Fruit fly (Drosophila melanogaster) whole organism, embryonic: ENCODE data around the gene WRNexo.
A peak's percentile ranks its signal among the peaks of the same experiment; 100 is the strongest.

Source experiments
- Asciz ChIP-seq: fragments of 200-800 bp; sonication (Bioruptor generic); optimal IDR thresholded peaks from 2 replicates; lab custom pipeline; 2017; ENCODE audit warnings: missing biosample characterization, mild to moderate bottlenecking, missing genetic modification characterization, missing genetic modification reagents
- Atf6 ChIP-seq: fragments of 200-800 bp; sonication (Bioruptor generic); IDR thresholded peaks from 2 replicates; pipeline ENCODE4 v1.3.6; 2022; ENCODE audit warnings: missing biosample characterization, missing genetic modification characterization
- Bteb2 ChIP-seq: fragments of 200-800 bp; sonication (Bioruptor generic); optimal IDR thresholded peaks from 2 replicates; lab custom pipeline; 2016; ENCODE audit warnings: missing biosample characterization, missing genetic modification characterization
- CG10431 ChIP-seq: fragments of 200-800 bp; sonication (Bioruptor generic); optimal IDR thresholded peaks from 3 replicates; lab custom pipeline; 2018; ENCODE audit warnings: missing biosample characterization, mild to moderate bottlenecking, missing genetic modification characterization
- CG10543 ChIP-seq: fragments of 200-800 bp; sonication (Bioruptor generic); optimal IDR thresholded peaks from 3 replicates; lab custom pipeline; 2017; ENCODE audit warnings: missing biosample characterization, mild to moderate bottlenecking, missing genetic modification characterization, moderate library complexity
- CG11085 ChIP-seq: fragments of 200-800 bp; sonication (Bioruptor generic); IDR thresholded peaks from 2 replicates; pipeline ENCODE4 v1.3.6; 2022; ENCODE audit warnings: missing biosample characterization, missing genetic modification characterization
- CG11247 ChIP-seq: fragments of 200-800 bp; sonication (Bioruptor generic); IDR thresholded peaks from 2 replicates; pipeline ENCODE4 v1.3.6; 2022; ENCODE audit warnings: missing biosample characterization, missing genetic modification characterization
- CG13424 ChIP-seq: fragments of 200-800 bp; sonication (Bioruptor generic); optimal IDR thresholded peaks from 2 replicates; lab custom pipeline; 2019; ENCODE audit warnings: missing biosample characterization, mild to moderate bottlenecking, missing genetic modification characterization, moderate library complexity
- CG17568 ChIP-seq: fragments of 200-800 bp; sonication (Bioruptor generic); optimal IDR thresholded peaks from 2 replicates; lab custom pipeline; 2018; ENCODE audit warnings: missing biosample characterization, mild to moderate bottlenecking, missing genetic modification characterization, moderate library complexity
- CG17612 ChIP-seq: fragments of 200-800 bp; sonication (Bioruptor generic); IDR thresholded peaks from 2 replicates; pipeline ENCODE4 v1.3.6; 2022; ENCODE audit warnings: missing biosample characterization, missing genetic modification characterization
- CG17829 ChIP-seq: fragments of 200-800 bp; optimal IDR thresholded peaks from 2 replicates; lab custom pipeline; 2019; ENCODE audit warnings: missing biosample characterization, mild to moderate bottlenecking, missing genetic modification characterization, moderate library complexity
- CG1832 ChIP-seq: fragments of 200-800 bp; sonication (Bioruptor generic); optimal IDR thresholded peaks from 2 replicates; lab custom pipeline; 2017; ENCODE audit warnings: missing biosample characterization, mild to moderate bottlenecking, missing genetic modification characterization, inconsistent platforms
- CG2712 ChIP-seq: fragments of 200-800 bp; optimal IDR thresholded peaks from 3 replicates; lab custom pipeline; 2019; ENCODE audit warnings: missing biosample characterization, mild to moderate bottlenecking, missing genetic modification characterization, moderate library complexity
- CG4282 ChIP-seq: fragments of 200-800 bp; sonication (Bioruptor generic); optimal IDR thresholded peaks from 2 replicates; lab custom pipeline; 2016; ENCODE audit warnings: missing biosample characterization, missing genetic modification characterization
- CG8478 ChIP-seq: fragments of >200 bp; optimal IDR thresholded peaks from 2 replicates; lab custom pipeline; 2018
- CG8765 ChIP-seq: fragments of 200-800 bp; sonication (Bioruptor generic); IDR thresholded peaks from 2 replicates; pipeline ENCODE4 v1.3.6; 2022; ENCODE audit warnings: missing biosample characterization, missing genetic modification characterization
- CG9215 ChIP-seq: fragments of 200-800 bp; sonication (Bioruptor generic); IDR thresholded peaks from 2 replicates; pipeline ENCODE4 v1.3.6; 2022; ENCODE audit warnings: missing biosample characterization, missing genetic modification characterization
- Doc3 ChIP-seq: fragments of 200-800 bp; sonication (Bioruptor generic); IDR thresholded peaks from 3 replicates; pipeline ENCODE4 v1.3.6; 2022; ENCODE audit warnings: missing biosample characterization, missing genetic modification characterization; ENCODE audit not compliant: partially characterized antibody
- Drgx ChIP-seq: fragments of 200-800 bp; sonication (Bioruptor generic); IDR thresholded peaks from 2 replicates; pipeline ENCODE4 v1.3.6; 2022; ENCODE audit warnings: missing biosample characterization, missing genetic modification characterization
- ERR ChIP-seq: fragments of 200-800 bp; sonication (Bioruptor generic); optimal IDR thresholded peaks from 2 replicates; lab custom pipeline; 2016; ENCODE audit warnings: missing biosample characterization, missing genetic modification characterization
- HLH4C ChIP-seq: fragments of 200-800 bp; sonication (Bioruptor generic); IDR thresholded peaks from 3 replicates; pipeline ENCODE4 v1.3.6; 2022; ENCODE audit warnings: missing biosample characterization, missing genetic modification characterization; ENCODE audit not compliant: partially characterized antibody
- Max ChIP-seq: fragments of 200-800 bp; sonication (Bioruptor generic); optimal IDR thresholded peaks from 2 replicates; lab custom pipeline; 2016; ENCODE audit warnings: missing biosample characterization, mild to moderate bottlenecking, missing genetic modification characterization
- Mes4 ChIP-seq: fragments of 200-800 bp; sonication (Bioruptor generic); optimal IDR thresholded peaks from 2 replicates; lab custom pipeline; 2016; ENCODE audit warnings: missing biosample characterization, missing genetic modification characterization
- Mrtf ChIP-seq: fragments of 200-800 bp; sonication (Bioruptor generic); IDR thresholded peaks from 3 replicates; pipeline ENCODE4 v1.3.6; 2022; ENCODE audit warnings: missing biosample characterization, missing genetic modification characterization
- Myb ChIP-seq: fragments of 200-800 bp; sonication (Bioruptor generic); optimal IDR thresholded peaks from 2 replicates; lab custom pipeline; 2016; ENCODE audit warnings: missing biosample characterization, missing genetic modification characterization
- Nf-YA ChIP-seq: fragments of 200-800 bp; sonication (Bioruptor generic); IDR thresholded peaks from 2 replicates; pipeline ENCODE4 v1.3.6; 2022; ENCODE audit warnings: missing biosample characterization, missing genetic modification characterization
- Nf-YB ChIP-seq: fragments of 200-800 bp; sonication (Bioruptor generic); optimal IDR thresholded peaks from 3 replicates; lab custom pipeline; 2019; ENCODE audit warnings: missing biosample characterization, mild to moderate bottlenecking, missing genetic modification characterization, moderate library complexity
- YL-1 ChIP-seq: fragments of 200-800 bp; sonication (Bioruptor generic); optimal IDR thresholded peaks from 3 replicates; lab custom pipeline; 2017; ENCODE audit warnings: missing biosample characterization, mild to moderate bottlenecking, missing genetic modification characterization
- ato ChIP-seq: fragments of 200-800 bp; sonication (Bioruptor generic); IDR thresholded peaks from 2 replicates; pipeline ENCODE4 v1.3.6; 2022; ENCODE audit warnings: missing biosample characterization, missing genetic modification characterization; ENCODE audit not compliant: partially characterized antibody
- cato ChIP-seq: fragments of 200-800 bp; sonication (Bioruptor generic); optimal IDR thresholded peaks from 2 replicates; lab custom pipeline; 2016; ENCODE audit warnings: missing biosample characterization, missing genetic modification characterization, borderline replicate concordance
- ci ChIP-seq: fragments of 200-800 bp; sonication (Bioruptor generic); IDR thresholded peaks from 3 replicates; pipeline ENCODE4 v1.3.6; 2022; ENCODE audit warnings: missing biosample characterization, missing genetic modification characterization
- crol ChIP-seq: fragments of 200-800 bp; sonication (Bioruptor generic); IDR thresholded peaks from 2 replicates; pipeline ENCODE4 v1.3.6; 2022; ENCODE audit warnings: missing biosample characterization, missing genetic modification characterization
- dati ChIP-seq: fragments of 200-800 bp; sonication (Bioruptor generic); IDR thresholded peaks from 2 replicates; pipeline ENCODE4 v1.3.6; 2022; ENCODE audit warnings: missing biosample characterization, missing genetic modification characterization
- dm ChIP-seq: fragments of 200-800 bp; sonication (Bioruptor generic); optimal IDR thresholded peaks from 3 replicates; lab custom pipeline; 2016; ENCODE audit warnings: missing biosample characterization, missing genetic modification characterization
- fd64A ChIP-seq: fragments of 200-800 bp; sonication (Bioruptor generic); optimal IDR thresholded peaks from 3 replicates; lab custom pipeline; 2018; ENCODE audit warnings: missing biosample characterization, mild to moderate bottlenecking, missing genetic modification characterization
- gt ChIP-seq: fragments of 200-800 bp; sonication (Bioruptor generic); IDR thresholded peaks from 2 replicates; pipeline ENCODE4 v1.3.6; 2022; ENCODE audit warnings: missing biosample characterization, missing genetic modification characterization
- ham ChIP-seq: fragments of 200-800 bp; sonication (Bioruptor generic); IDR thresholded peaks from 2 replicates; pipeline ENCODE4 v1.3.6; 2022; ENCODE audit warnings: missing biosample characterization, missing genetic modification characterization
- klu ChIP-seq: fragments of 200-800 bp; sonication (Bioruptor generic); IDR thresholded peaks from 2 replicates; pipeline ENCODE4 v1.3.6; 2022; ENCODE audit warnings: missing biosample characterization, missing genetic modification characterization
- lilli ChIP-seq: fragments of 200-800 bp; sonication (Bioruptor generic); optimal IDR thresholded peaks from 3 replicates; lab custom pipeline; 2016; ENCODE audit warnings: missing biosample characterization, missing genetic modification characterization
- maf-S ChIP-seq: fragments of 200-800 bp; sonication (Bioruptor generic); optimal IDR thresholded peaks from 2 replicates; lab custom pipeline; 2016; ENCODE audit warnings: missing biosample characterization, missing genetic modification characterization
- nerfin-2 ChIP-seq: fragments of 200-800 bp; sonication (Bioruptor generic); IDR thresholded peaks from 2 replicates; pipeline ENCODE4 v1.3.6; 2022; ENCODE audit warnings: missing biosample characterization, missing genetic modification characterization; ENCODE audit not compliant: partially characterized antibody
- oc ChIP-seq: fragments of 200-800 bp; sonication (Bioruptor generic); optimal IDR thresholded peaks from 2 replicates; lab custom pipeline; 2018; ENCODE audit warnings: missing biosample characterization, mild to moderate bottlenecking, missing genetic modification characterization, moderate library complexity
- prd ChIP-seq, 3 experiments: fragments of >200 bp in 2 of 3; fragments of 200-800 bp in 1 of 3; sonication (Bioruptor generic) in 1 of 3; optimal IDR thresholded peaks in 2 of 3; IDR thresholded peaks in 1 of 3; 2 replicates in 2 of 3; 3 replicates in 1 of 3; pipeline versions ENCODE4 v1.3.6 to Lab custom; 2017 to 2022; ENCODE audit warnings: missing biosample characterization in 1 of 3, missing genetic modification characterization in 1 of 3
- rib ChIP-seq: fragments of 200-800 bp; sonication (Bioruptor generic); IDR thresholded peaks from 2 replicates; pipeline ENCODE4 v1.3.6; 2022; ENCODE audit warnings: missing biosample characterization, missing genetic modification characterization
- salm ChIP-seq: fragments of 200-800 bp; sonication (Bioruptor generic); optimal IDR thresholded peaks from 2 replicates; lab custom pipeline; 2018; ENCODE audit warnings: missing biosample characterization, mild to moderate bottlenecking, missing genetic modification characterization
- sd ChIP-seq: fragments of 200-800 bp; sonication (Bioruptor generic); optimal IDR thresholded peaks from 3 replicates; lab custom pipeline; 2018; ENCODE audit warnings: missing biosample characterization, mild to moderate bottlenecking, missing genetic modification characterization, moderate library complexity
- tll ChIP-seq, 2 experiments: fragments of 200-800 bp in 1 of 2; fragments of >200 bp in 1 of 2; sonication (Bioruptor generic) in 1 of 2; optimal IDR thresholded peaks; 2 replicates each; lab custom pipeline; 2017 to 2019; ENCODE audit warnings: missing biosample characterization in 2 of 2, missing genetic modification characterization in 2 of 2, mild to moderate bottlenecking in 1 of 2, moderate library complexity in 1 of 2
- trem ChIP-seq: fragments of 200-800 bp; optimal IDR thresholded peaks from 3 replicates; lab custom pipeline; 2019; ENCODE audit warnings: missing biosample characterization, mild to moderate bottlenecking, missing genetic modification characterization, moderate library complexity
- trh ChIP-seq: fragments of 200-800 bp; sonication (Bioruptor generic); optimal IDR thresholded peaks from 2 replicates; lab custom pipeline; 2016; ENCODE audit warnings: missing biosample characterization, missing genetic modification characterization
- tup ChIP-seq: fragments of 200-800 bp; sonication (Bioruptor generic); optimal IDR thresholded peaks from 2 replicates; lab custom pipeline; 2016; ENCODE audit warnings: missing biosample characterization, mild to moderate bottlenecking, missing genetic modification characterization, moderate library complexity
- wor ChIP-seq: fragments of 200-800 bp; sonication (Bioruptor generic); IDR thresholded peaks from 2 replicates; pipeline ENCODE4 v1.3.6; 2022; ENCODE audit warnings: missing biosample characterization, missing genetic modification characterization

The WRNexo gene

DNA sequence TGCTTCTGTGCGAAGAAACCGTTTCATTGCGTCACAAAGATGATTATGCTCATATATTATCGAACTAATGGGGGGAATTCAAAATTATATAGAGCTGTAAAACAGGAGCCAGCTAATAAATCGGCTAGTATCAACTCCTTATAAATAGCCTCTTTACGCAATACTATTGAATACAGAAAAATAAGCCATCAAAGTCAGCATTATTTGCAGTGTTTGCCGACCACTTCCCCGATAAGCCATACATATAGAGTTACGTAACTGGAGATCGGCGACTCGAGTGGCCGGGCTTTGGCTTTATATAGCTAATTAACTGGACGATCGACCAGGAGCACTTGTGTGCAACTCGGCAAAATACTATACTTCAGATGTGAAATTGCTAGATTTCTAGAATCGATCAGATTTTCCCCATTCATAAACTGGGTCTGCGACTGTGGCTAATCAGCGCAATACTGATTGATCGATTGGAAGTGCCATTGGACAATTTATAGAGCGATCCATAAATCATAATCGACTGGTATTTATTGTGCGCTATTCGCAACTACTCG is 31.9 kb upstream of the WRNexo start (continued):
- TF ChIP-seq ato (GFP tag; lab: Robert Waterston, UW), result no peak
- TF ChIP-seq Nf-YA (GFP tag; lab: Robert Waterston, UW), result no peak
- TF ChIP-seq CG8765 (GFP tag; lab: Robert Waterston, UW), result peak; percentile 58; the same call in 1 of the 2 replicates
- no peak for TF ChIP-seq nerfin-2 (GFP tag; lab: Robert Waterston, UW)
- no peak for TF ChIP-seq CG17829 (tag; lab: Kevin White, UChicago)
- TF ChIP-seq CG13424 (tag; lab: Kevin White, UChicago), result no peak
- TF ChIP-seq CG8478, result no peak
- no peak for TF ChIP-seq salm
- no peak for TF ChIP-seq Max (GFP tag; lab: Kevin White, UChicago)
- no peak for TF ChIP-seq gt (GFP tag; lab: Robert Waterston, UW)
- TF ChIP-seq wor (GFP tag; lab: Robert Waterston, UW), result no peak
- peak; percentile 28 for TF ChIP-seq lilli (GFP tag; lab: Kevin White, UChicago)
- no peak for TF ChIP-seq Mes4 (GFP tag; lab: Kevin White, UChicago)
- no peak for TF ChIP-seq fd64A (GFP tag; lab: Kevin White, UChicago)
- TF ChIP-seq CG10543 (GFP tag; lab: Kevin White, UChicago), result no peak
- peak; percentile 43; the same call in 1 of the 2 replicates for TF ChIP-seq klu (GFP tag; lab: Robert Waterston, UW)
- TF ChIP-seq rib (GFP tag; lab: Robert Waterston, UW), result no peak
- TF ChIP-seq trem (tag; lab: Kevin White, UChicago), result no peak
- no peak for TF ChIP-seq trh (GFP tag; lab: Kevin White, UChicago)
- TF ChIP-seq CG1832 (GFP tag; lab: Kevin White, UChicago), result no peak
- TF ChIP-seq maf-S (GFP tag; lab: Kevin White, UChicago), result no peak
- no peak for TF ChIP-seq YL-1 (GFP tag; lab: Kevin White, UChicago)
- no peak for TF ChIP-seq Myb (GFP tag; lab: Kevin White, UChicago)
- TF ChIP-seq Mrtf (GFP tag; lab: Robert Waterston, UW), result no peak
- no peak for TF ChIP-seq Nf-YB (GFP tag; lab: Kevin White, UChicago)
- TF ChIP-seq crol (GFP tag; lab: Robert Waterston, UW), result no peak
- no peak for TF ChIP-seq ERR (GFP tag; lab: Kevin White, UChicago)
- TF ChIP-seq CG17612, result no peak
- no peak for TF ChIP-seq ham
- TF ChIP-seq cato, result no peak
- no peak for TF ChIP-seq Doc3 (GFP tag; lab: Robert Waterston, UW)
- TF ChIP-seq prd (optimal IDR thresholded peaks at IDR 0.05; lab: Kevin White, UChicago), result no peak
- peak; percentile 9; the same call in 1 of the 3 replicates for TF ChIP-seq prd (GFP tag; IDR thresholded peaks at IDR 0.05; lab: Robert Waterston, UW)
- TF ChIP-seq HLH4C (GFP tag; lab: Robert Waterston, UW), result no peak
- peak; percentile 44 for TF ChIP-seq CG11247 (GFP tag; lab: Robert Waterston, UW)
- TF ChIP-seq Bteb2 (GFP tag; lab: Kevin White, UChicago), result no peak
- TF ChIP-seq Asciz, result no peak
- no peak for TF ChIP-seq CG11085 (GFP tag; lab: Robert Waterston, UW)
- TF ChIP-seq dm, result no peak
- TF ChIP-seq CG4282 (GFP tag; lab: Kevin White, UChicago), result no peak
- TF ChIP-seq CG10431 (GFP tag; lab: Kevin White, UChicago), result no peak
- TF ChIP-seq dati (GFP tag; lab: Robert Waterston, UW), result no peak
- no peak for TF ChIP-seq ci (GFP tag; lab: Robert Waterston, UW)
- no peak for TF ChIP-seq tll (GFP tag; optimal IDR thresholded peaks at IDR 0.05; lab: Kevin White, UChicago)
- TF ChIP-seq CG9215 (GFP tag; lab: Robert Waterston, UW), result no peak
- no peak for TF ChIP-seq oc (tag; lab: Kevin White, UChicago)
- TF ChIP-seq Atf6, result no peak
- TF ChIP-seq CG2712 (tag; lab: Kevin White, UChicago), result no peak
- peak; percentile 77 for TF ChIP-seq sd (tag; lab: Kevin White, UChicago)
- TF ChIP-seq tup, result no peak
- no peak for TF ChIP-seq CG17568
- peak; percentile 53 for TF ChIP-seq Drgx (GFP tag; lab: Robert Waterston, UW)
